Worm (Caenorhabditis elegans) whole organism, midembryonic: ENCODE results near the gene srz-64.

Experiments
- T22C8.4 ChIP-seq: fragments of 200-800 bp; sonication (Bioruptor generic); IDR thresholded peaks from 2 replicates; pipeline ENCODE4 v1.3.6; 2022; ENCODE audit warnings: missing genetic modification characterization, missing compliant biosample characterization
- cog-1 ChIP-seq: sonication (generic microtip); optimal IDR thresholded peaks from 2 replicates; lab custom pipeline; 2016; ENCODE audit warnings: missing genetic modification characterization, missing compliant biosample characterization
- flt-1 ChIP-seq: fragments of 200-800 bp; sonication (Bioruptor generic); IDR thresholded peaks from 2 replicates; pipeline ENCODE4 v1.3.6; 2022; ENCODE audit warnings: missing genetic modification characterization, missing compliant biosample characterization
- klf-2 ChIP-seq: fragments of 200-800 bp; sonication (Bioruptor generic); conservative IDR thresholded peaks from 2 replicates; pipeline ENCODE4 v1.3.6; 2022; ENCODE audit warnings: missing genetic modification reagents, missing genetic modification characterization, missing compliant biosample characterization
- med-1 ChIP-seq: sonication (generic microtip); optimal IDR thresholded peaks from 2 replicates; lab custom pipeline; 2017; ENCODE audit warnings: missing genetic modification characterization, mild to moderate bottlenecking, missing compliant biosample characterization, antibody characterized with exemption, missing genetic modification reagents; ENCODE audit not compliant: insufficient read depth
- ztf-23 ChIP-seq: fragments of 200-800 bp; sonication (Bioruptor generic); IDR thresholded peaks from 2 replicates; pipeline ENCODE4 v1.3.6; 2022; ENCODE audit warnings: missing genetic modification reagents, missing genetic modification characterization, missing compliant biosample characterization

- no peak for TF ChIP-seq ztf-23
- TF ChIP-seq flt-1 (GFP tag; lab: Robert Waterston, UW), result no peak
- TF ChIP-seq cog-1 (tag; lab: Kevin White, UChicago), result no peak
- no peak for TF ChIP-seq T22C8.4 (GFP tag; lab: Robert Waterston, UW)
- no peak for TF ChIP-seq klf-2 (GFP tag; lab: Robert Waterston, UW)
- no peak for TF ChIP-seq med-1
Observed at ce11 chrII:1293157-1293556, at the start of gene srz-64.
